Fruit fly (Drosophila melanogaster) whole organism, pupa: Measurements from ENCODE around the gene Cyp4s3.

Experiments
- CG14655 ChIP-seq: fragments of 200-800 bp; sonication (Bioruptor generic); optimal IDR thresholded peaks from 3 replicates; lab custom pipeline; 2017; ENCODE audit warnings: mild to moderate bottlenecking, missing biosample characterization, missing genetic modification reagents, missing genetic modification characterization
- EcR ChIP-seq: fragments of 200-800 bp; sonication (Bioruptor generic); optimal IDR thresholded peaks from 3 replicates; lab custom pipeline; 2019; ENCODE audit warnings: missing biosample characterization, missing genetic modification characterization, mild to moderate bottlenecking, moderate library complexity, missing genetic modification reagents
- gl ChIP-seq: fragments of 200-800 bp; sonication (Bioruptor generic); optimal IDR thresholded peaks from 2 replicates; lab custom pipeline; 2018; ENCODE audit warnings: missing biosample characterization, mild to moderate bottlenecking, missing genetic modification characterization

DNA sequence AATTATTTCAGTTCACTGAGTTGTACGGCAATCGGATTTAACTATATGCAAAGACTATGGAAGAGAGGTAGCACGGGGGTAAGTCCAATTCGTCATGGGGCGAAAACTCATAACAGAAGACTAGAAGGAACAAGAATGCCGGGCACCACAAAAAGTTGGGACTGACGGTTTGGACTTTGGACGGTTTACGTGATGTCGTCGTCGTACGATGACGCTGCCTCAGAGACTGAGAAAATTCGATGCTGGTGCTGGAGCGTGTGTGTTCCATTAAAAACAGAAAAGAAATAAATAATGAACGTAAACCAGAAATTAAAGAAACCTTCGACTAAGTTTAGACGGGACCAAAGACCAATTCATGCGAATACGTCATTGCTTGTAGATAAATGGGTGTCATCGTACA is 36.4 kb downstream of the Cyp4s3 start:
- no peak for TF ChIP-seq EcR
- TF ChIP-seq CG14655 (GFP tag; lab: Kevin White, UChicago): no peak
- TF ChIP-seq gl: peak; percentile 66
